Fruit fly (Drosophila melanogaster): ENCODE results near the gene Cow.

Gene Cow

dm6 chr3R:23048690-23049118, 63.8 kb downstream of the Cow start:
- TF ChIP-seq CG3919 (GFP tag; optimal IDR thresholded peaks at IDR 0.05) (peak; percentile 88), CG7368 (GFP tag; optimal IDR thresholded peaks at IDR 0.05) (peak; percentile 74), Ets21C (GFP tag; optimal IDR thresholded peaks at IDR 0.05) (peak; percentile 74), CG11902 (GFP tag; optimal IDR thresholded peaks at IDR 0.05) (peak; percentile 74), dac (GFP tag; optimal IDR thresholded peaks at IDR 0.05) (peak; percentile 72), CG11294 (GFP tag; IDR thresholded peaks at IDR 0.05) (peak; percentile 60), Eip75B (GFP tag; optimal IDR thresholded peaks at IDR 0.05) (peak; percentile 87), CG6808 (GFP tag; optimal IDR thresholded peaks at IDR 0.05) (peak; percentile 83), dsx (GFP tag; optimal IDR thresholded peaks at IDR 0.05; ENCODE audit: poor library complexity, severe bottlenecking) (peak; percentile 69), CG16779 (tag; optimal IDR thresholded peaks at IDR 0.05) (peak; percentile 36), Hr39 (GFP tag; optimal IDR thresholded peaks at IDR 0.05) (peak; percentile 79), CG15336 (GFP tag; IDR thresholded peaks at IDR 0.05) (peak; percentile 91), spab (GFP tag; optimal IDR thresholded peaks at IDR 0.05) (peak; percentile 78), CG34406 (GFP tag; optimal IDR thresholded peaks at IDR 0.05) (peak; percentile 91), Sox15 (GFP tag; optimal IDR thresholded peaks at IDR 0.05) (peak; percentile 74), Sox102F (GFP tag; optimal IDR thresholded peaks at IDR 0.05) (peak; percentile 74), Gug (GFP tag; IDR thresholded peaks at IDR 0.05) (peak; percentile 77), CG4318 (GFP tag; optimal IDR thresholded peaks at IDR 0.05) (peak; percentile 87), CG6792 (GFP tag; optimal IDR thresholded peaks at IDR 0.05) (peak; percentile 88), topi (GFP tag; optimal IDR thresholded peaks at IDR 0.05) (peak; percentile 89), Smox (GFP tag; optimal IDR thresholded peaks at IDR 0.05) (peak; percentile 85), CG10669 (GFP tag; optimal IDR thresholded peaks at IDR 0.05) (peak; percentile 79), Sox14 (GFP tag; optimal IDR thresholded peaks at IDR 0.05) (peak; percentile 87), Lpt (GFP tag; optimal IDR thresholded peaks at IDR 0.05) (peak; percentile 78), salr (GFP tag; optimal IDR thresholded peaks at IDR 0.05) (peak; percentile 22 to 92), vri (GFP tag; optimal IDR thresholded peaks at IDR 0.05) (peak; percentile 63), achi (GFP tag; optimal IDR thresholded peaks at IDR 0.05) (peak; percentile 89), Blimp-1 (GFP tag; optimal IDR thresholded peaks at IDR 0.05) (peak; percentile 72), Met (GFP tag; optimal IDR thresholded peaks at IDR 0.05) (peak; percentile 91), svp (GFP tag) (peak; percentile 96), esn (GFP tag; optimal IDR thresholded peaks at IDR 0.05) (peak; percentile 94), net (GFP tag; optimal IDR thresholded peaks at IDR 0.05) (peak; percentile 81), CG32006 (GFP tag; optimal IDR thresholded peaks at IDR 0.05) (peak; percentile 96), CG8632 (GFP tag; optimal IDR thresholded peaks at IDR 0.05) (peak; percentile 85), CG31627 (GFP tag; optimal IDR thresholded peaks at IDR 0.05) (peak; percentile 85), CG8319 (GFP tag; optimal IDR thresholded peaks at IDR 0.05) (peak; percentile 67), CG8119 (GFP tag; IDR thresholded peaks at IDR 0.05) (peak; percentile 92), fkh (GFP tag; optimal IDR thresholded peaks at IDR 0.05) (peak; percentile 67), CG10631 (GFP tag; optimal IDR thresholded peaks at IDR 0.05) (peak; percentile 87), Eip93F (GFP tag; optimal IDR thresholded peaks at IDR 0.05) (peak; percentile 0), Hr38 (GFP tag; optimal IDR thresholded peaks at IDR 0.05) (no peak), CG6276 (GFP tag; optimal IDR thresholded peaks at IDR 0.05) (peak; percentile 85), cyc (GFP tag; optimal IDR thresholded peaks at IDR 0.05) (peak; percentile 83), OdsH (GFP tag; optimal IDR thresholded peaks at IDR 0.05) (peak; percentile 89), ss (GFP tag; optimal IDR thresholded peaks at IDR 0.05) (peak; percentile 62 to 71), Eip78C (GFP tag) (peak; percentile 98), fd59A (GFP tag; optimal IDR thresholded peaks at IDR 0.05) (peak; percentile 73), eg (GFP tag; IDR thresholded peaks at IDR 0.05) (peak; percentile 86), CG9139 (GFP tag; optimal IDR thresholded peaks at IDR 0.05) (peak; percentile 64), CG11762 (GFP tag; optimal IDR thresholded peaks at IDR 0.05; ENCODE audit: insufficient read depth) (peak; percentile 79), CG6854 (GFP tag; optimal IDR thresholded peaks at IDR 0.05) (peak; percentile 7), fd85E (GFP tag; optimal IDR thresholded peaks at IDR 0.05) (no peak)

Data from whole organism, prepupa.